Fruit fly (Drosophila melanogaster) whole organism, larva: Measurements from ENCODE around the gene CG31693.

Experiments
- noc ChIP-seq: fragments of 200-800 bp; sonication (Bioruptor generic); optimal IDR thresholded peaks from 3 replicates; lab custom pipeline; 2019; ENCODE audit warnings: missing biosample characterization, mild to moderate bottlenecking, missing genetic modification characterization, moderate library complexity

The CG31693 gene

dm6 chr2L:22014890-22015289, at the start of gene CG31693:
TSS of gene CG31693 (plus strand) at chr2L:22015190.
- TF ChIP-seq noc (tag; lab: Kevin White, UChicago), result no peak

- TF ChIP-seq noc (tag; lab: Kevin White, UChicago), result no peak
These were observed 44.1 kb upstream of the CG31693 start for dm6 chr2L:21970698-21971395.

dm6 chr2L:21974895-21975294, 40.1 kb upstream of the CG31693 start:
- TF ChIP-seq noc (tag; lab: Kevin White, UChicago), result no peak

- no peak for TF ChIP-seq noc (tag; lab: Kevin White, UChicago)
These were observed 22.2 kb upstream of the CG31693 start, which contains the start of gene CG2528 for dm6 chr2L:21992833-21993232. TSS of gene CG2528 (minus strand) at chr2L:21992933.

- no peak for TF ChIP-seq noc (tag; lab: Kevin White, UChicago)
These were observed 21.6 kb upstream of the CG31693 start for dm6 chr2L:21993377-21993776.

dm6 chr2L:22018861-22019270, 3.9 kb downstream of the CG31693 start, which contains the start of gene tio:
TSS of gene tio (plus strand) at chr2L:22019208.
- TF ChIP-seq noc (tag; lab: Kevin White, UChicago), result no peak

- no peak for TF ChIP-seq noc (tag; lab: Kevin White, UChicago)
These were observed 9.4 kb downstream of the CG31693 start for dm6 chr2L:22024362-22024761.

- no peak for TF ChIP-seq noc (tag; lab: Kevin White, UChicago)
These were observed 21.9 kb downstream of the CG31693 start for dm6 chr2L:22036877-22037276.

dm6 chr2L:22037560-22037959, 22.6 kb downstream of the CG31693 start, which contains the start of gene Grl40a:
TSS of gene Grl40a (plus strand) at chr2L:22037860.
- no peak for TF ChIP-seq noc (tag; lab: Kevin White, UChicago)

- no peak for TF ChIP-seq noc (tag; lab: Kevin White, UChicago)
These were observed 28.8 kb downstream of the CG31693 start, which contains the start of gene CG31601 for dm6 chr2L:22043777-22044176. TSS of gene CG31601 (minus strand) at chr2L:22043877.

dm6 chr2L:22054202-22054601, 39.2 kb downstream of the CG31693 start, which contains the start of gene CG34173:
TSS of gene CG34173 (minus strand) at chr2L:22054302.
- TF ChIP-seq noc (tag; lab: Kevin White, UChicago), result no peak

- no peak for TF ChIP-seq noc (tag; lab: Kevin White, UChicago)
These were observed 44.9 kb downstream of the CG31693 start for dm6 chr2L:22059852-22060251.

dm6 chr2L:22065243-22065642, 50.3 kb downstream of the CG31693 start, which contains the start of gene CG42597:
TSS of gene CG42597 (minus strand) at chr2L:22065343.
- no peak for TF ChIP-seq noc (tag; lab: Kevin White, UChicago)
